Fruit fly (Drosophila melanogaster) whole organism, embryonic: ENCODE data around the gene Fgop2.

Source experiments
- Adf1 ChIP-seq: fragments of 200-800 bp; sonication (Bioruptor generic); IDR thresholded peaks from 2 replicates; pipeline ENCODE4 v1.3.6; 2022; ENCODE audit warnings: missing biosample characterization, missing genetic modification characterization
- B-H1 ChIP-seq: fragments of 200-800 bp; sonication (Bioruptor generic); IDR thresholded peaks from 3 replicates; pipeline ENCODE4 v1.3.6; 2022; ENCODE audit warnings: missing biosample characterization, missing genetic modification characterization
- Bdp1 ChIP-seq: fragments of 200-800 bp; sonication (Bioruptor generic); optimal IDR thresholded peaks from 3 replicates; lab custom pipeline; 2016; ENCODE audit warnings: missing biosample characterization, missing genetic modification characterization
- CG10431 ChIP-seq: fragments of 200-800 bp; sonication (Bioruptor generic); optimal IDR thresholded peaks from 3 replicates; lab custom pipeline; 2018; ENCODE audit warnings: missing biosample characterization, mild to moderate bottlenecking, missing genetic modification characterization
- CG10565 ChIP-seq: fragments of 200-800 bp; sonication (Bioruptor generic); optimal IDR thresholded peaks from 3 replicates; lab custom pipeline; 2016; ENCODE audit warnings: missing biosample characterization, mild to moderate bottlenecking, missing genetic modification characterization
- CG10654 ChIP-seq: fragments of 200-800 bp; sonication (Bioruptor generic); optimal IDR thresholded peaks from 2 replicates; lab custom pipeline; 2016; ENCODE audit warnings: missing biosample characterization, missing genetic modification characterization
- CG14050 ChIP-seq: fragments of 200-800 bp; sonication (Bioruptor generic); IDR thresholded peaks from 3 replicates; pipeline ENCODE4 v1.3.6; 2022; ENCODE audit warnings: missing biosample characterization, missing genetic modification characterization
- CG14860 ChIP-seq: fragments of 200-800 bp; sonication (Bioruptor generic); IDR thresholded peaks from 3 replicates; pipeline ENCODE4 v1.3.6; 2022; ENCODE audit warnings: missing biosample characterization, missing genetic modification characterization; ENCODE audit not compliant: partially characterized antibody
- CG15601 ChIP-seq: fragments of 200-800 bp; sonication (Bioruptor generic); optimal IDR thresholded peaks from 3 replicates; lab custom pipeline; 2019; ENCODE audit warnings: missing biosample characterization, mild to moderate bottlenecking, missing genetic modification characterization, moderate library complexity
- CG2199 ChIP-seq: fragments of 200-800 bp; sonication (Bioruptor generic); IDR thresholded peaks from 3 replicates; pipeline ENCODE4 v1.3.6; 2022; ENCODE audit warnings: missing biosample characterization, missing genetic modification characterization
- CG3065 ChIP-seq: fragments of 200-800 bp; sonication (Bioruptor generic); optimal IDR thresholded peaks from 2 replicates; lab custom pipeline; 2016; ENCODE audit warnings: missing biosample characterization, missing genetic modification characterization
- CG3163 ChIP-seq: fragments of 200-800 bp; sonication (Bioruptor generic); optimal IDR thresholded peaks from 3 replicates; lab custom pipeline; 2016; ENCODE audit warnings: missing biosample characterization, missing genetic modification characterization
- CG32532 ChIP-seq: fragments of 200-800 bp; sonication (Bioruptor generic); IDR thresholded peaks from 2 replicates; pipeline ENCODE4 v1.3.6; 2022; ENCODE audit warnings: missing biosample characterization, missing genetic modification characterization
- CG3407 ChIP-seq: fragments of 200-800 bp; sonication (Bioruptor generic); optimal IDR thresholded peaks from 2 replicates; lab custom pipeline; 2018; ENCODE audit warnings: missing biosample characterization, mild to moderate bottlenecking, missing genetic modification characterization
- CG42726 ChIP-seq: fragments of 200-800 bp; sonication (Bioruptor generic); IDR thresholded peaks from 2 replicates; pipeline ENCODE4 v1.3.6; 2022; ENCODE audit warnings: missing biosample characterization, missing genetic modification characterization; ENCODE audit not compliant: partially characterized antibody
- CG4328 ChIP-seq: fragments of 200-800 bp; sonication (Bioruptor generic); optimal IDR thresholded peaks from 3 replicates; lab custom pipeline; 2017; ENCODE audit warnings: missing biosample characterization, missing genetic modification reagents, missing genetic modification characterization
- CG43689 ChIP-seq: fragments of 200-800 bp; sonication (Bioruptor generic); IDR thresholded peaks from 2 replicates; pipeline ENCODE4 v1.3.6; 2022; ENCODE audit warnings: missing biosample characterization, missing genetic modification characterization
- CG5180 ChIP-seq: fragments of 200-800 bp; sonication (Bioruptor generic); optimal IDR thresholded peaks from 3 replicates; lab custom pipeline; 2017; ENCODE audit warnings: missing biosample characterization, missing genetic modification characterization, mild to moderate bottlenecking, moderate library complexity, missing genetic modification reagents
- CG8478 ChIP-seq: fragments of >200 bp; optimal IDR thresholded peaks from 2 replicates; lab custom pipeline; 2018
- CG8944 ChIP-seq: fragments of 200-800 bp; sonication (Bioruptor generic); optimal IDR thresholded peaks from 3 replicates; lab custom pipeline; 2016; ENCODE audit warnings: missing biosample characterization, missing genetic modification characterization
- CHES-1-like ChIP-seq: fragments of 200-800 bp; sonication (Bioruptor generic); optimal IDR thresholded peaks from 2 replicates; lab custom pipeline; 2016; ENCODE audit warnings: missing biosample characterization, missing genetic modification characterization
- CoRest ChIP-seq: fragments of 200-800 bp; sonication (Bioruptor generic); optimal IDR thresholded peaks from 3 replicates; lab custom pipeline; 2018; ENCODE audit warnings: missing biosample characterization, mild to moderate bottlenecking, missing genetic modification characterization, moderate library complexity
- Dll ChIP-seq: fragments of 200-800 bp; sonication (Bioruptor generic); IDR thresholded peaks from 4 replicates; pipeline ENCODE4 v1.3.6; 2022; ENCODE audit warnings: missing biosample characterization, missing genetic modification characterization; ENCODE audit not compliant: partially characterized antibody
- Doc2 ChIP-seq: fragments of 200-800 bp; sonication (Bioruptor generic); IDR thresholded peaks from 2 replicates; pipeline ENCODE4 v1.3.6; 2022; ENCODE audit warnings: missing biosample characterization, missing genetic modification characterization
- Ets65A ChIP-seq: fragments of 200-800 bp; sonication (Bioruptor generic); peaks from one replicate; lab custom pipeline; 2016; ENCODE audit warnings: missing biosample characterization, missing genetic modification characterization
- HLH3B ChIP-seq: fragments of 200-800 bp; sonication (Bioruptor generic); IDR thresholded peaks from 2 replicates; pipeline ENCODE4 v1.3.6; 2022; ENCODE audit warnings: missing biosample characterization, missing genetic modification characterization
- Med ChIP-seq: fragments of 200-800 bp; sonication (Bioruptor generic); peaks from one replicate; lab custom pipeline; 2016; ENCODE audit warnings: missing biosample characterization, missing genetic modification characterization, mild to moderate bottlenecking, inconsistent platforms, moderate library complexity
- Meics ChIP-seq: fragments of 200-800 bp; sonication (Bioruptor generic); optimal IDR thresholded peaks from 2 replicates; lab custom pipeline; 2017; ENCODE audit warnings: missing biosample characterization, mild to moderate bottlenecking, missing genetic modification characterization
- Mrtf ChIP-seq: fragments of 200-800 bp; sonication (Bioruptor generic); IDR thresholded peaks from 3 replicates; pipeline ENCODE4 v1.3.6; 2022; ENCODE audit warnings: missing biosample characterization, missing genetic modification characterization
- Opbp ChIP-seq: fragments of 200-800 bp; sonication (Bioruptor generic); IDR thresholded peaks from 3 replicates; pipeline ENCODE4 v1.3.6; 2022; ENCODE audit warnings: missing biosample characterization, missing genetic modification characterization; ENCODE audit not compliant: partially characterized antibody
- amos ChIP-seq: fragments of 200-800 bp; sonication (Bioruptor generic); IDR thresholded peaks from 2 replicates; pipeline ENCODE4 v1.3.6; 2022; ENCODE audit warnings: missing biosample characterization, missing genetic modification characterization; ENCODE audit not compliant: partially characterized antibody
- ase ChIP-seq: fragments of 200-800 bp; sonication (Bioruptor generic); IDR thresholded peaks from 3 replicates; pipeline ENCODE4 v1.3.6; 2022; ENCODE audit warnings: missing biosample characterization, missing genetic modification characterization
- bbx ChIP-seq: fragments of 200-800 bp; sonication (Bioruptor generic); IDR thresholded peaks from 2 replicates; pipeline ENCODE4 v1.3.6; 2022; ENCODE audit warnings: missing biosample characterization, missing genetic modification characterization; ENCODE audit not compliant: partially characterized antibody
- btn ChIP-seq: fragments of 200-800 bp; sonication (Bioruptor generic); optimal IDR thresholded peaks from 2 replicates; lab custom pipeline; 2016; ENCODE audit warnings: missing biosample characterization, missing genetic modification characterization
- chm ChIP-seq: fragments of 200-800 bp; sonication (Bioruptor generic); IDR thresholded peaks from 2 replicates; pipeline ENCODE4 v1.3.6; 2022; ENCODE audit warnings: missing biosample characterization, missing genetic modification characterization
- crc ChIP-seq: fragments of 200-800 bp; sonication (Bioruptor generic); optimal IDR thresholded peaks from 2 replicates; lab custom pipeline; 2016; ENCODE audit warnings: missing biosample characterization, missing genetic modification characterization
- eyg ChIP-seq: fragments of 200-800 bp; sonication (Bioruptor generic); optimal IDR thresholded peaks from 3 replicates; lab custom pipeline; 2016; ENCODE audit warnings: missing biosample characterization, missing genetic modification characterization
- fd96Cb ChIP-seq: fragments of 200-800 bp; sonication (Bioruptor generic); optimal IDR thresholded peaks from 2 replicates; lab custom pipeline; 2018; ENCODE audit warnings: missing biosample characterization, mild to moderate bottlenecking, missing genetic modification characterization, moderate library complexity
- gro ChIP-seq: fragments of 200-800 bp; sonication (Bioruptor generic); optimal IDR thresholded peaks from 2 replicates; lab custom pipeline; 2016; ENCODE audit warnings: missing biosample characterization, missing genetic modification characterization
- jumu ChIP-seq: fragments of 200-800 bp; sonication (Bioruptor generic); optimal IDR thresholded peaks from 3 replicates; lab custom pipeline; 2016; ENCODE audit warnings: missing biosample characterization, missing genetic modification characterization
- knrl ChIP-seq: fragments of 200-800 bp; sonication (Bioruptor generic); IDR thresholded peaks from 3 replicates; pipeline ENCODE4 v1.3.6; 2022; ENCODE audit warnings: missing biosample characterization, missing genetic modification characterization; ENCODE audit not compliant: partially characterized antibody
- lov ChIP-seq, 2 experiments: fragments of 200-800 bp in 1 of 2; fragments of >200 bp in 1 of 2; sonication (Bioruptor generic) in 1 of 2; IDR thresholded peaks in 1 of 2; optimal IDR thresholded peaks in 1 of 2; 2 replicates in 1 of 2; 3 replicates in 1 of 2; pipeline versions ENCODE4 v1.3.6 to Lab custom; 2017 to 2022; ENCODE audit warnings: missing biosample characterization in 1 of 2, missing genetic modification characterization in 1 of 2
- pb ChIP-seq: fragments of 200-800 bp; sonication (Bioruptor generic); optimal IDR thresholded peaks from 3 replicates; lab custom pipeline; 2016; ENCODE audit warnings: missing biosample characterization, missing genetic modification characterization
- scrt ChIP-seq: fragments of 200-800 bp; sonication (Bioruptor generic); optimal IDR thresholded peaks from 2 replicates; lab custom pipeline; 2018; ENCODE audit warnings: missing biosample characterization, mild to moderate bottlenecking, missing genetic modification characterization, moderate library complexity
- sens ChIP-seq: fragments of 200-800 bp; sonication (Bioruptor generic); peaks from one replicate; lab custom pipeline; 2016; ENCODE audit warnings: missing biosample characterization, missing genetic modification characterization
- slou ChIP-seq: fragments of 200-800 bp; sonication (Bioruptor generic); optimal IDR thresholded peaks from 3 replicates; lab custom pipeline; 2016; ENCODE audit warnings: missing biosample characterization, missing genetic modification characterization
- stwl ChIP-seq: fragments of 200-800 bp; sonication (Bioruptor generic); optimal IDR thresholded peaks from 3 replicates; lab custom pipeline; 2018; ENCODE audit warnings: missing biosample characterization, mild to moderate bottlenecking, missing genetic modification characterization, moderate library complexity

Fgop2 gene

dm6 chr2L:6925114-6925513 lies 20.0 kb downstream of the Fgop2 start:
- TF ChIP-seq knrl (GFP tag; lab: Robert Waterston, UW) (peak; percentile 32; the same call in 1 of the 3 replicates), CG8944 (GFP tag; lab: Kevin White, UChicago) (no peak), sens (peak; percentile 27), Mrtf (GFP tag; lab: Robert Waterston, UW) (no peak), jumu (GFP tag; lab: Kevin White, UChicago) (no peak), Med (peak; percentile 75), Ets65A (GFP tag; lab: Kevin White, UChicago) (peak; percentile 80), CG10431 (GFP tag; lab: Kevin White, UChicago) (no peak)

DNA sequence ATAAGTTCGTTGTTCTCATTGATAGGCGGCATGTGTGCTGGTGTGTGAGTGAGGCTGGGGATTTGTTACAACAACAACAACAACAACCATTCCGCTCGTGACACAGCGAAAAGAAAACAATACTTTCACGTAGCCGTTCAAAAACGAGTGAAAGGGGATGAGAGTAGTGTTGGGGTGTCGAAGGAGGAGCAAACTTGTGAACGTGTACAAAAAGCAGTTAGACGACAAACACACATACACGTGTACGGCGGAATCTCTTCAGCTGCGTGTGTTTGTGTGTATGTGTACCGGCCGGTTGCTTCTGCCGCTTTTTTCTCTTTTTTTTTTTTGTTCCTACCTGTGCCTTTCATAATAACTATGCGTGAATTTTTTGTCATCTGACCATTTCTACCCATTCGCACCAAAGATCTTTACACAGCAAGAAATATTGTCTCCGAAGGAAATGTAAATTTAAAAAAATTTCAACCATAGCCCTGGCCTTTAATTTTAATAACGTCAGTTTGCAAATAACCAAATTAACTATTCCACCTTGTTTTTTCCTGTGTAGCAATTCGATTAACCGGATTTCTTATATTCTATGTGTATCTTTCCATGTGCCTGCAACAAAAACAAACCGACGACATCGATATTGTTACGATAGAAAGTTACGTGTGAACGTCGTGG lies 22.9 kb downstream of the Fgop2 start:
- no peak for TF ChIP-seq slou (GFP tag; lab: Kevin White, UChicago)
- TF ChIP-seq CG3065 (GFP tag; lab: Kevin White, UChicago) = no peak
- TF ChIP-seq Mrtf (GFP tag; lab: Robert Waterston, UW) = no peak
- TF ChIP-seq CG5180 (GFP tag; lab: Kevin White, UChicago) = no peak
- no peak for TF ChIP-seq CG4328 (GFP tag; lab: Kevin White, UChicago)
- TF ChIP-seq CG10654 (GFP tag; lab: Kevin White, UChicago) = peak; percentile 59
- no peak; the same call in none of the 3 replicates for TF ChIP-seq ase
- TF ChIP-seq CG14050 (GFP tag; lab: Robert Waterston, UW) = no peak
- TF ChIP-seq CG10565 = no peak
- TF ChIP-seq knrl (GFP tag; lab: Robert Waterston, UW) = no peak
- no peak for TF ChIP-seq scrt (GFP tag; lab: Kevin White, UChicago)
- no peak for TF ChIP-seq Opbp
- TF ChIP-seq crc (GFP tag; lab: Kevin White, UChicago) = peak; percentile 79
- TF ChIP-seq chm = no peak
- TF ChIP-seq CG15601 (tag; lab: Kevin White, UChicago) = peak; percentile 59
- no peak for TF ChIP-seq Doc2 (GFP tag; lab: Robert Waterston, UW)
- peak; percentile 81; the same call in 1 of the 2 replicates for TF ChIP-seq HLH3B
- TF ChIP-seq B-H1 (GFP tag; lab: Robert Waterston, UW) = no peak; the same call in 2 of the 3 replicates
- peak; percentile 58 for TF ChIP-seq jumu (GFP tag; lab: Kevin White, UChicago)
- TF ChIP-seq stwl (tag; lab: Kevin White, UChicago) = no peak
- TF ChIP-seq bbx (GFP tag; lab: Robert Waterston, UW) = no peak
- peak; percentile 51 for TF ChIP-seq CHES-1-like (GFP tag; lab: Kevin White, UChicago)
- no peak for TF ChIP-seq CoRest
- TF ChIP-seq Dll = no peak
- no peak for TF ChIP-seq gro (GFP tag; lab: Kevin White, UChicago)
- no peak for TF ChIP-seq CG43689 (GFP tag; lab: Robert Waterston, UW)
- TF ChIP-seq CG3163 (GFP tag; lab: Kevin White, UChicago) = peak; percentile 53
- TF ChIP-seq Bdp1 (GFP tag; lab: Kevin White, UChicago) = no peak
- TF ChIP-seq CG14860 (GFP tag; lab: Robert Waterston, UW) = no peak
- TF ChIP-seq CG32532 (GFP tag; lab: Robert Waterston, UW) = no peak; the same call in 1 of the 2 replicates
- TF ChIP-seq Meics (GFP tag; lab: Kevin White, UChicago) = no peak
- peak; percentile 46; the same call in 2 of the 3 replicates for TF ChIP-seq CG2199
- no peak for TF ChIP-seq pb (GFP tag; lab: Kevin White, UChicago)
- TF ChIP-seq CG8478 (lab: Kevin White, UChicago) = no peak
- TF ChIP-seq CG42726 (GFP tag; lab: Robert Waterston, UW) = no peak
- no peak for TF ChIP-seq eyg (GFP tag; lab: Kevin White, UChicago)
- no peak for TF ChIP-seq amos
- TF ChIP-seq Adf1 (GFP tag; lab: Robert Waterston, UW) = peak; percentile 33; the same call in 1 of the 2 replicates
- peak; percentile 21 for TF ChIP-seq btn (GFP tag; lab: Kevin White, UChicago)
- peak; percentile 96 for TF ChIP-seq Ets65A (GFP tag; lab: Kevin White, UChicago)
- no peak for TF ChIP-seq lov (optimal IDR thresholded peaks at IDR 0.05; lab: Kevin White, UChicago)
- TF ChIP-seq lov (GFP tag; IDR thresholded peaks at IDR 0.05; lab: Robert Waterston, UW) = peak; percentile 69; the same call in 1 of the 3 replicates
- TF ChIP-seq CG3407 (GFP tag; lab: Kevin White, UChicago) = peak; percentile 32
- peak; percentile 66 for TF ChIP-seq fd96Cb (tag; lab: Kevin White, UChicago)
